Worm (Caenorhabditis elegans) whole organism, L4 larva: Measurements from ENCODE around the gene F27D9.12.
"Not testable (repeated sequence)": the region's sequence is repeated elsewhere in the genome, so short reads cannot be mapped to it uniquely, and the experiment has no call there.

Experiments
- D1046.2 ChIP-seq: fragments of 200-800 bp; sonication (Bioruptor generic); IDR thresholded peaks from 2 replicates; pipeline ENCODE4 v1.3.6; 2022; ENCODE audit warnings: missing genetic modification characterization, missing compliant biosample characterization
- F26F4.8 ChIP-seq: fragments of 200-800 bp; sonication (Bioruptor generic); conservative IDR thresholded peaks from 2 replicates; pipeline ENCODE4 v1.3.6; 2022; ENCODE audit warnings: missing genetic modification characterization, missing compliant biosample characterization
- F49E8.2 ChIP-seq: sonication (generic microtip); optimal IDR thresholded peaks from 2 replicates; lab custom pipeline; 2016; ENCODE audit warnings: missing compliant biosample characterization, mild to moderate bottlenecking, missing genetic modification characterization, borderline replicate concordance
- R02D3.7 ChIP-seq: fragments of 150-350 bp; sonication (generic microtip); optimal IDR thresholded peaks from 3 replicates; lab custom pipeline; 2014; ENCODE audit warnings: missing biosample characterization, missing genetic modification characterization
- Y5F2A.4 ChIP-seq: fragments of 200-800 bp; sonication (Bioruptor generic); optimal IDR thresholded peaks from 2 replicates; lab custom pipeline; 2018; ENCODE audit warnings: mild to moderate bottlenecking, missing genetic modification characterization, missing compliant biosample characterization
- ZK337.2 ChIP-seq: fragments of 200-800 bp; sonication (Bioruptor generic); IDR thresholded peaks from 2 replicates; pipeline ENCODE4 v1.3.6; 2022; ENCODE audit warnings: missing genetic modification reagents, missing genetic modification characterization, missing compliant biosample characterization
- ceh-32 ChIP-seq: sonication (generic microtip); optimal IDR thresholded peaks from 2 replicates; lab custom pipeline; 2016; ENCODE audit warnings: mild to moderate bottlenecking, missing genetic modification characterization, missing compliant biosample characterization; ENCODE audit not compliant: poor library complexity
- daf-16 ChIP-seq, 3 experiments: sonication (generic microtip); optimal IDR thresholded peaks; 2 replicates each; lab custom pipeline; 2016 to 2017; ENCODE audit warnings: missing genetic modification characterization in 3 of 3, missing genetic modification reagents in 3 of 3, mild to moderate bottlenecking in 2 of 3, missing compliant biosample characterization in 2 of 3, missing biosample characterization in 1 of 3, moderate library complexity in 1 of 3
- dpl-1 ChIP-seq: fragments of 150-350 bp; optimal IDR thresholded peaks from 2 replicates; lab custom pipeline; 2014; ENCODE audit warnings: missing biosample characterization, missing genetic modification reagents, missing genetic modification characterization
- duxl-1 ChIP-seq: sonication (generic microtip); optimal IDR thresholded peaks from 2 replicates; lab custom pipeline; 2016; ENCODE audit warnings: mild to moderate bottlenecking, missing genetic modification characterization, moderate library complexity, missing compliant biosample characterization; ENCODE audit not compliant: poor library complexity
- dve-1 ChIP-seq: sonication (generic microtip); optimal IDR thresholded peaks from 2 replicates; lab custom pipeline; 2017; ENCODE audit warnings: antibody characterized with exemption, mild to moderate bottlenecking, missing genetic modification characterization, missing compliant biosample characterization; ENCODE audit not compliant: insufficient read depth
- egl-27 ChIP-seq: sonication (generic microtip); optimal IDR thresholded peaks from 3 replicates; lab custom pipeline; 2017; ENCODE audit warnings: missing biosample characterization, missing genetic modification reagents, missing genetic modification characterization
- hlh-11 ChIP-seq: fragments of 200-800 bp; sonication (Bioruptor generic); optimal IDR thresholded peaks from 2 replicates; lab custom pipeline; 2018; ENCODE audit warnings: mild to moderate bottlenecking, missing genetic modification characterization, missing compliant biosample characterization
- hlh-30 ChIP-seq: sonication (generic microtip); optimal IDR thresholded peaks from 2 replicates; lab custom pipeline; 2017; ENCODE audit warnings: antibody characterized with exemption, mild to moderate bottlenecking, missing genetic modification characterization, missing compliant biosample characterization; ENCODE audit not compliant: insufficient read depth
- lim-7 ChIP-seq: fragments of 200-800 bp; sonication (Bioruptor generic); IDR thresholded peaks from 2 replicates; pipeline ENCODE4 v1.3.6; 2022; ENCODE audit warnings: missing genetic modification characterization, missing compliant biosample characterization
- lin-1 ChIP-seq: fragments of 200-800 bp; sonication (Bioruptor generic); IDR thresholded peaks from 2 replicates; pipeline ENCODE4 v1.3.6; 2022; ENCODE audit warnings: missing genetic modification reagents, missing genetic modification characterization, missing compliant biosample characterization
- lin-13 ChIP-seq: fragments of 150-350 bp; optimal IDR thresholded peaks from 2 replicates; lab custom pipeline; 2014; ENCODE audit warnings: missing biosample characterization, missing genetic modification reagents, missing genetic modification characterization
- lin-38 ChIP-seq: fragments of 200-800 bp; sonication (Bioruptor generic); IDR thresholded peaks from 2 replicates; pipeline ENCODE4 v1.3.6; 2022; ENCODE audit warnings: missing genetic modification reagents, missing genetic modification characterization, missing compliant biosample characterization
- lin-39 ChIP-seq: fragments of 150-350 bp; optimal IDR thresholded peaks from 2 replicates; lab custom pipeline; 2014; ENCODE audit warnings: missing biosample characterization, missing genetic modification reagents, missing genetic modification characterization
- lir-3 ChIP-seq: sonication (generic microtip); optimal IDR thresholded peaks from 2 replicates; lab custom pipeline; 2016; ENCODE audit warnings: mild to moderate bottlenecking, missing genetic modification characterization, missing compliant biosample characterization
- lsy-2 ChIP-seq, 2 experiments: fragments of 150-350 bp in 1 of 2; sonication (generic microtip) in 1 of 2; optimal IDR thresholded peaks; 2 replicates each; lab custom pipeline; 2014 to 2017; ENCODE audit warnings: missing biosample characterization in 2 of 2, missing genetic modification characterization in 2 of 2
- madf-9 ChIP-seq: fragments of 200-800 bp; sonication (Bioruptor generic); conservative IDR thresholded peaks from 2 replicates; pipeline ENCODE4 v1.3.6; 2022; ENCODE audit warnings: missing genetic modification reagents, missing genetic modification characterization, missing compliant biosample characterization
- mdt-29 ChIP-seq: fragments of 200-800 bp; sonication (Bioruptor generic); IDR thresholded peaks from 2 replicates; pipeline ENCODE4 v1.3.6; 2022; ENCODE audit warnings: missing genetic modification reagents, missing genetic modification characterization, missing compliant biosample characterization
- mep-1 ChIP-seq: fragments of 150-350 bp; sonication (generic microtip); optimal IDR thresholded peaks from 3 replicates; lab custom pipeline; 2014; ENCODE audit warnings: missing biosample characterization, missing genetic modification characterization
- mes-2 ChIP-seq: sonication (generic microtip); optimal IDR thresholded peaks from 2 replicates; lab custom pipeline; 2016; ENCODE audit warnings: missing genotype, mild to moderate bottlenecking, missing genetic modification characterization, missing compliant biosample characterization; ENCODE audit not compliant: poor library complexity, severe bottlenecking
- mxl-3 ChIP-seq: fragments of 200-800 bp; sonication (Bioruptor generic); optimal IDR thresholded peaks from 2 replicates; lab custom pipeline; 2018; ENCODE audit warnings: mild to moderate bottlenecking, missing genetic modification characterization, missing compliant biosample characterization
- nhr-102 ChIP-seq: sonication (generic microtip); optimal IDR thresholded peaks from 2 replicates; lab custom pipeline; 2016; ENCODE audit warnings: mild to moderate bottlenecking, missing genetic modification characterization, moderate library complexity, missing compliant biosample characterization
- nhr-237 ChIP-seq: sonication (generic microtip); optimal IDR thresholded peaks from 2 replicates; lab custom pipeline; 2017; ENCODE audit warnings: missing biosample characterization, missing genetic modification characterization
- nhr-28 ChIP-seq: fragments of 150-350 bp; optimal IDR thresholded peaks from 2 replicates; lab custom pipeline; 2014; ENCODE audit warnings: missing biosample characterization, missing genetic modification characterization
- nhr-42 ChIP-seq: fragments of 200-800 bp; sonication (Bioruptor generic); IDR thresholded peaks from 2 replicates; pipeline ENCODE4 v1.3.6; 2022; ENCODE audit warnings: missing genetic modification characterization, missing compliant biosample characterization
- nhr-48 ChIP-seq: sonication (generic microtip); optimal IDR thresholded peaks from 2 replicates; lab custom pipeline; 2016; ENCODE audit warnings: mild to moderate bottlenecking, missing genetic modification characterization, missing compliant biosample characterization
- nhr-6 ChIP-seq: fragments of 150-350 bp; optimal IDR thresholded peaks from 2 replicates; lab custom pipeline; 2014; ENCODE audit warnings: missing biosample characterization, missing genetic modification characterization
- pha-4 ChIP-seq, 2 experiments: fragments of 150-350 bp in 1 of 2; fragments of 200-800 bp in 1 of 2; sonication (Bioruptor generic) in 1 of 2; IDR thresholded peaks in 1 of 2; optimal IDR thresholded peaks in 1 of 2; 2 replicates each; pipeline versions ENCODE4 v1.3.6 to Lab custom; 2014 to 2022; ENCODE audit warnings: missing genetic modification characterization in 2 of 2, missing genetic modification reagents in 2 of 2, missing biosample characterization in 1 of 2, missing compliant biosample characterization in 1 of 2
- set-16 ChIP-seq: fragments of 200-800 bp; sonication (Bioruptor generic); IDR thresholded peaks from 2 replicates; pipeline ENCODE4 v1.3.6; 2022; ENCODE audit warnings: missing genetic modification reagents, missing genetic modification characterization, missing compliant biosample characterization
- skn-1 ChIP-seq: fragments of 150-350 bp; optimal IDR thresholded peaks from 2 replicates; lab custom pipeline; 2014; ENCODE audit warnings: missing biosample characterization, missing genetic modification characterization
- snpc-4 ChIP-seq: fragments of 150-350 bp; optimal IDR thresholded peaks from 2 replicates; lab custom pipeline; 2014; ENCODE audit warnings: missing biosample characterization, missing genetic modification characterization
- tag-97 ChIP-seq: fragments of 200-800 bp; sonication (Bioruptor generic); IDR thresholded peaks from 2 replicates; pipeline ENCODE4 v1.3.6; 2022; ENCODE audit warnings: missing genetic modification characterization, missing compliant biosample characterization
- unc-62 ChIP-seq, 3 experiments: fragments of 150-350 bp in 1 of 3; sonication (generic microtip); optimal IDR thresholded peaks in 2 of 3; peaks in 1 of 3; 1 replicate in 1 of 3; 2 replicates in 2 of 3; lab custom pipeline; 2014 to 2017; ENCODE audit warnings: missing biosample characterization in 3 of 3, missing genetic modification characterization in 3 of 3, missing genetic modification reagents in 3 of 3, missing genotype in 1 of 3
- zip-11 ChIP-seq: fragments of 200-800 bp; sonication (Bioruptor generic); IDR thresholded peaks from 2 replicates; pipeline ENCODE4 v1.3.6; 2022; ENCODE audit warnings: missing genetic modification characterization, missing compliant biosample characterization

F27D9.12 gene

ce11 chrX:7664819-7665218 is 8.0 kb upstream of the F27D9.12 start, which contains the start of gene dhs-29:
dhs-29 (minus strand) TSS chrX:7664919.
- not testable (repeated sequence) for TF ChIP-seq skn-1 (tag; lab: Kevin White, UChicago); lim-7 (GFP tag; lab: Robert Waterston, UW); lir-3 (tag; lab: Kevin White, UChicago)

- TF ChIP-seq mdt-29 (no peak), R02D3.7 (tag; lab: Kevin White, UChicago) (no peak), zip-11 (GFP tag; lab: Robert Waterston, UW) (no peak), ZK337.2 (no peak), nhr-237 (tag; lab: Kevin White, UChicago) (no peak), nhr-6 (tag; lab: Kevin White, UChicago) (no peak), unc-62 (GFP tag; optimal IDR thresholded peaks at IDR 0.05 in 1 of 2; lab: Kevin White, UChicago) (peak in 1 of 2 experiments; percentile 53), unc-62 (tag; optimal IDR thresholded peaks at IDR 0.05; lab: Kevin White, UChicago) (no peak), pha-4 (GFP tag; IDR thresholded peaks at IDR 0.05; lab: Robert Waterston, UW) (no peak), pha-4 (tag; optimal IDR thresholded peaks at IDR 0.05; lab: Kevin White, UChicago) (no peak), tag-97 (GFP tag; lab: Robert Waterston, UW) (no peak)
Observed at ce11 chrX:7664419-7664818, 7.6 kb upstream of the F27D9.12 start.

- no peak for TF ChIP-seq R02D3.7 (tag; lab: Kevin White, UChicago)
- peak in 1 of 2 experiments; percentile 1 for TF ChIP-seq lsy-2 (tag; optimal IDR thresholded peaks at IDR 0.05; lab: Kevin White, UChicago)
Observed at ce11 chrX:7662532-7662931, 5.8 kb upstream of the F27D9.12 start.

- TF ChIP-seq hlh-11 (tag; lab: Kevin White, UChicago) (peak; percentile 56), hlh-30 (tag; lab: Kevin White, UChicago) (peak; percentile 18), lin-39 (tag; lab: Kevin White, UChicago) (no peak), ceh-32 (tag; lab: Kevin White, UChicago) (no peak), lin-38 (GFP tag; lab: Robert Waterston, UW) (peak; percentile 72), mxl-3 (peak; percentile 36), duxl-1 (no peak), egl-27 (tag; lab: Kevin White, UChicago) (no peak), pha-4 (GFP tag; IDR thresholded peaks at IDR 0.05; lab: Robert Waterston, UW) (no peak), pha-4 (tag; optimal IDR thresholded peaks at IDR 0.05; lab: Kevin White, UChicago) (peak; percentile 58), nhr-6 (tag; lab: Kevin White, UChicago) (peak; percentile 33), dpl-1 (GFP tag; lab: Kevin White, UChicago) (peak; percentile 2), daf-16 (GFP tag; optimal IDR thresholded peaks at IDR 0.05; lab: Kevin White, UChicago) (no peak), daf-16 (tag; optimal IDR thresholded peaks at IDR 0.05; lab: Kevin White, UChicago) (peak; percentile 89), F49E8.2 (tag; lab: Kevin White, UChicago) (no peak), mep-1 (peak; percentile 52), lsy-2 (tag; optimal IDR thresholded peaks at IDR 0.05; lab: Kevin White, UChicago) (peak in 1 of 2 experiments; percentile 42), dve-1 (tag; lab: Kevin White, UChicago) (peak; percentile 75), nhr-42 (GFP tag; lab: Robert Waterston, UW) (no peak), lin-1 (GFP tag; lab: Robert Waterston, UW) (no peak), set-16 (no peak), nhr-48 (tag; lab: Kevin White, UChicago) (no peak), nhr-102 (no peak), lin-13 (GFP tag; lab: Kevin White, UChicago) (peak; percentile 27), Y5F2A.4 (no peak), madf-9 (GFP tag; lab: Robert Waterston, UW) (no peak), mes-2 (tag; lab: Kevin White, UChicago) (peak; percentile 72), D1046.2 (GFP tag; lab: Robert Waterston, UW) (no peak), nhr-28 (peak; percentile 32), snpc-4 (tag; lab: Kevin White, UChicago) (no peak), F26F4.8 (GFP tag; lab: Robert Waterston, UW) (no peak), mdt-29 (no peak)
Observed at ce11 chrX:7661628-7662027, 4.9 kb upstream of the F27D9.12 start.
